Fruit fly (Drosophila melanogaster) whole organism, embryonic: ENCODE data around the gene Coa8.

Experiments
- Awh ChIP-seq: fragments of 200-800 bp; sonication (Bioruptor generic); IDR thresholded peaks from 2 replicates; pipeline ENCODE4, ENCODE4 v1.3.6; 2022; ENCODE audit warnings: missing biosample characterization, missing genetic modification characterization
- CG11456 ChIP-seq: fragments of 200-800 bp; sonication (Bioruptor generic); IDR thresholded peaks from 3 replicates; pipeline ENCODE4 v1.3.6; 2022; ENCODE audit warnings: missing biosample characterization, missing genetic modification characterization
- CG14667 ChIP-seq: fragments of 200-800 bp; sonication (Bioruptor generic); IDR thresholded peaks from 2 replicates; pipeline ENCODE4 v1.3.6; 2022; ENCODE audit warnings: missing biosample characterization, missing genetic modification characterization
- CG15269 ChIP-seq: fragments of 200-800 bp; sonication (Bioruptor generic); optimal IDR thresholded peaks from 2 replicates; lab custom pipeline; 2018; ENCODE audit warnings: missing biosample characterization, mild to moderate bottlenecking, missing genetic modification characterization, moderate library complexity
- CG16779 ChIP-seq: fragments of 200-800 bp; sonication (Bioruptor generic); IDR thresholded peaks from 2 replicates; pipeline ENCODE4 v1.3.6; 2022; ENCODE audit warnings: missing biosample characterization, missing genetic modification characterization
- CG17186 ChIP-seq: fragments of 200-800 bp; sonication (Bioruptor generic); optimal IDR thresholded peaks from 3 replicates; lab custom pipeline; 2017; ENCODE audit warnings: missing biosample characterization, missing genetic modification reagents, missing genetic modification characterization
- CG17328 ChIP-seq: fragments of 200-800 bp; sonication (Bioruptor generic); IDR thresholded peaks from 2 replicates; pipeline ENCODE4 v1.3.6; 2022; ENCODE audit warnings: missing biosample characterization, missing genetic modification characterization
- CG17385 ChIP-seq: fragments of 200-800 bp; sonication (Bioruptor generic); optimal IDR thresholded peaks from 3 replicates; lab custom pipeline; 2018; ENCODE audit warnings: missing biosample characterization, mild to moderate bottlenecking, missing genetic modification characterization
- CG1832 ChIP-seq: fragments of 200-800 bp; sonication (Bioruptor generic); optimal IDR thresholded peaks from 2 replicates; lab custom pipeline; 2017; ENCODE audit warnings: missing biosample characterization, mild to moderate bottlenecking, missing genetic modification characterization, inconsistent platforms
- CG2678 ChIP-seq: fragments of 200-800 bp; sonication (Bioruptor generic); optimal IDR thresholded peaks from 3 replicates; lab custom pipeline; 2019; ENCODE audit warnings: missing biosample characterization, mild to moderate bottlenecking, missing genetic modification characterization, moderate library complexity
- CG2712 ChIP-seq: fragments of 200-800 bp; optimal IDR thresholded peaks from 3 replicates; lab custom pipeline; 2019; ENCODE audit warnings: missing biosample characterization, mild to moderate bottlenecking, missing genetic modification characterization, moderate library complexity
- CG30431 ChIP-seq: fragments of 200-800 bp; sonication (Bioruptor generic); optimal IDR thresholded peaks from 2 replicates; lab custom pipeline; 2017; ENCODE audit warnings: missing biosample characterization, missing genetic modification characterization
- CG4730 ChIP-seq: fragments of 200-800 bp; sonication (Bioruptor generic); IDR thresholded peaks from 2 replicates; pipeline ENCODE4 v1.3.6; 2022; ENCODE audit warnings: missing biosample characterization, missing genetic modification characterization
- CG4820 ChIP-seq: fragments of 200-800 bp; sonication (Bioruptor generic); optimal IDR thresholded peaks from 3 replicates; lab custom pipeline; 2016; ENCODE audit warnings: missing biosample characterization, missing genetic modification characterization
- CG5953 ChIP-seq: fragments of 200-800 bp; sonication (Bioruptor generic); IDR thresholded peaks from 2 replicates; pipeline ENCODE4 v1.3.6; 2022; ENCODE audit warnings: missing biosample characterization, missing genetic modification characterization
- CG6175 ChIP-seq: fragments of 200-800 bp; sonication (Bioruptor generic); IDR thresholded peaks from 3 replicates; pipeline ENCODE4 v1.3.6; 2022; ENCODE audit warnings: missing biosample characterization, missing genetic modification characterization
- CG7372 ChIP-seq: fragments of 200-800 bp; sonication (Bioruptor generic); IDR thresholded peaks from 2 replicates; pipeline ENCODE4 v1.3.6; 2022; ENCODE audit warnings: missing biosample characterization, missing genetic modification characterization
- CG7987 ChIP-seq: fragments of 200-800 bp; sonication (Bioruptor generic); optimal IDR thresholded peaks from 2 replicates; lab custom pipeline; 2018; ENCODE audit warnings: missing biosample characterization, mild to moderate bottlenecking, missing genetic modification characterization, moderate library complexity
- CG9817 ChIP-seq: fragments of 200-800 bp; sonication (Bioruptor generic); optimal IDR thresholded peaks from 2 replicates; lab custom pipeline; 2018; ENCODE audit warnings: missing biosample characterization, mild to moderate bottlenecking, missing genetic modification characterization, moderate library complexity
- CHES-1-like ChIP-seq: fragments of 200-800 bp; sonication (Bioruptor generic); optimal IDR thresholded peaks from 2 replicates; lab custom pipeline; 2016; ENCODE audit warnings: missing biosample characterization, missing genetic modification characterization
- Dad ChIP-seq: fragments of 200-800 bp; sonication (Bioruptor generic); optimal IDR thresholded peaks from 3 replicates; lab custom pipeline; 2016; ENCODE audit warnings: missing biosample characterization, missing genetic modification characterization
- Dek ChIP-seq: fragments of 200-800 bp; sonication (Bioruptor generic); optimal IDR thresholded peaks from 3 replicates; lab custom pipeline; 2019; ENCODE audit warnings: missing biosample characterization, mild to moderate bottlenecking, missing genetic modification characterization, moderate library complexity
- Dfd ChIP-seq, 2 experiments: fragments of >200 bp; optimal IDR thresholded peaks; 2 replicates each; lab custom pipeline; 2017; ENCODE audit warnings: missing biosample characterization in 2 of 2, missing genetic modification characterization in 2 of 2
- Dip3 ChIP-seq: fragments of 200-800 bp; sonication (Bioruptor generic); optimal IDR thresholded peaks from 3 replicates; lab custom pipeline; 2016; ENCODE audit warnings: missing biosample characterization, missing genetic modification characterization
- Doc3 ChIP-seq: fragments of 200-800 bp; sonication (Bioruptor generic); IDR thresholded peaks from 3 replicates; pipeline ENCODE4 v1.3.6; 2022; ENCODE audit warnings: missing biosample characterization, missing genetic modification characterization; ENCODE audit not compliant: partially characterized antibody
- HLH3B ChIP-seq: fragments of 200-800 bp; sonication (Bioruptor generic); IDR thresholded peaks from 2 replicates; pipeline ENCODE4 v1.3.6; 2022; ENCODE audit warnings: missing biosample characterization, missing genetic modification characterization
- Hmr ChIP-seq: fragments of 200-800 bp; sonication (Bioruptor generic); optimal IDR thresholded peaks from 3 replicates; lab custom pipeline; 2017; ENCODE audit warnings: mild to moderate bottlenecking, missing biosample characterization, missing genetic modification reagents, missing genetic modification characterization
- Hsf ChIP-seq: fragments of 200-800 bp; sonication (Bioruptor generic); optimal IDR thresholded peaks from 3 replicates; lab custom pipeline; 2016; ENCODE audit warnings: missing biosample characterization, missing genetic modification characterization
- Oaz ChIP-seq: fragments of 200-800 bp; sonication (Bioruptor generic); IDR thresholded peaks from 2 replicates; pipeline ENCODE4 v1.3.6; 2022; ENCODE audit warnings: missing biosample characterization, missing genetic modification characterization
- PHDP ChIP-seq: fragments of 200-800 bp; sonication (Bioruptor generic); optimal IDR thresholded peaks from 3 replicates; lab custom pipeline; 2018; ENCODE audit warnings: missing biosample characterization, mild to moderate bottlenecking, missing genetic modification characterization, moderate library complexity
- Sox100B ChIP-seq: fragments of 200-800 bp; sonication (Bioruptor generic); optimal IDR thresholded peaks from 3 replicates; lab custom pipeline; 2018; ENCODE audit warnings: missing biosample characterization, mild to moderate bottlenecking, missing genetic modification characterization
- Stat92E ChIP-seq, 3 experiments: fragments of >200 bp in 2 of 3; fragments of 200-800 bp in 1 of 3; sonication (Bioruptor generic) in 1 of 3; optimal IDR thresholded peaks; 2 replicates each; lab custom pipeline; 2017 to 2019; ENCODE audit warnings: missing biosample characterization in 3 of 3, missing genetic modification characterization in 3 of 3, mild to moderate bottlenecking in 1 of 3, moderate library complexity in 1 of 3
- Trl ChIP-seq, 3 experiments: fragments of >200 bp in 2 of 3; fragments of 200-800 bp in 1 of 3; sonication (Bioruptor generic) in 1 of 3; optimal IDR thresholded peaks; 2 replicates in 1 of 3; 3 replicates in 2 of 3; lab custom pipeline; 2016 to 2017; ENCODE audit warnings: missing biosample characterization in 1 of 3, missing genetic modification characterization in 1 of 3
- cato ChIP-seq: fragments of 200-800 bp; sonication (Bioruptor generic); optimal IDR thresholded peaks from 2 replicates; lab custom pipeline; 2016; ENCODE audit warnings: missing biosample characterization, missing genetic modification characterization, borderline replicate concordance
- caup ChIP-seq: fragments of 200-800 bp; sonication (Bioruptor generic); optimal IDR thresholded peaks from 3 replicates; lab custom pipeline; 2017; ENCODE audit warnings: missing biosample characterization, mild to moderate bottlenecking, missing genetic modification characterization, moderate library complexity; ENCODE audit not compliant: severe bottlenecking
- corto ChIP-seq: fragments of 200-800 bp; sonication (Bioruptor generic); optimal IDR thresholded peaks from 2 replicates; lab custom pipeline; 2016; ENCODE audit warnings: missing biosample characterization, mild to moderate bottlenecking, missing genetic modification characterization, moderate library complexity
- croc ChIP-seq: fragments of 200-800 bp; sonication (Bioruptor generic); conservative IDR thresholded peaks from 3 replicates; pipeline ENCODE4 v1.3.6; 2022; ENCODE audit warnings: missing biosample characterization, missing genetic modification characterization
- crol ChIP-seq: fragments of 200-800 bp; sonication (Bioruptor generic); IDR thresholded peaks from 2 replicates; pipeline ENCODE4 v1.3.6; 2022; ENCODE audit warnings: missing biosample characterization, missing genetic modification characterization
- dimm ChIP-seq: fragments of 200-800 bp; sonication (Bioruptor generic); IDR thresholded peaks from 2 replicates; pipeline ENCODE4 v1.3.6; 2022; ENCODE audit warnings: missing biosample characterization, missing genetic modification characterization
- gcm2 ChIP-seq: fragments of 200-800 bp; sonication (Bioruptor generic); optimal IDR thresholded peaks from 2 replicates; lab custom pipeline; 2016; ENCODE audit warnings: missing biosample characterization, missing genetic modification characterization
- kah ChIP-seq: fragments of 200-800 bp; sonication (Bioruptor generic); optimal IDR thresholded peaks from 2 replicates; lab custom pipeline; 2018; ENCODE audit warnings: missing biosample characterization, mild to moderate bottlenecking, missing genetic modification characterization
- lbe ChIP-seq: fragments of 200-800 bp; sonication (Bioruptor generic); optimal IDR thresholded peaks from 2 replicates; lab custom pipeline; 2016; ENCODE audit warnings: missing biosample characterization, mild to moderate bottlenecking, missing genetic modification characterization
- lilli ChIP-seq: fragments of 200-800 bp; sonication (Bioruptor generic); optimal IDR thresholded peaks from 3 replicates; lab custom pipeline; 2016; ENCODE audit warnings: missing biosample characterization, missing genetic modification characterization
- lola ChIP-seq, 3 experiments: fragments of >200 bp in 2 of 3; fragments of 200-800 bp in 1 of 3; sonication (Bioruptor generic) in 1 of 3; optimal IDR thresholded peaks; 2 replicates each; lab custom pipeline; 2017 to 2019; ENCODE audit warnings: missing biosample characterization in 3 of 3, missing genetic modification characterization in 3 of 3, mild to moderate bottlenecking in 1 of 3, moderate library complexity in 1 of 3
- lov ChIP-seq, 2 experiments: fragments of 200-800 bp in 1 of 2; fragments of >200 bp in 1 of 2; sonication (Bioruptor generic) in 1 of 2; IDR thresholded peaks in 1 of 2; optimal IDR thresholded peaks in 1 of 2; 2 replicates in 1 of 2; 3 replicates in 1 of 2; pipeline versions ENCODE4 v1.3.6 to Lab custom; 2017 to 2022; ENCODE audit warnings: missing biosample characterization in 1 of 2, missing genetic modification characterization in 1 of 2
- nau ChIP-seq: fragments of 200-800 bp; sonication (Bioruptor generic); optimal IDR thresholded peaks from 3 replicates; lab custom pipeline; 2017; ENCODE audit warnings: missing biosample characterization, mild to moderate bottlenecking, missing genetic modification characterization, missing genetic modification reagents
- otp ChIP-seq: fragments of 200-800 bp; sonication (Bioruptor generic); IDR thresholded peaks from 3 replicates; pipeline ENCODE4, ENCODE4 v1.3.6; 2022; ENCODE audit warnings: missing biosample characterization, missing genetic modification characterization
- pb ChIP-seq: fragments of 200-800 bp; sonication (Bioruptor generic); optimal IDR thresholded peaks from 3 replicates; lab custom pipeline; 2016; ENCODE audit warnings: missing biosample characterization, missing genetic modification characterization
- tio ChIP-seq: fragments of 200-800 bp; sonication (Bioruptor generic); optimal IDR thresholded peaks from 2 replicates; lab custom pipeline; 2017; ENCODE audit warnings: missing biosample characterization, missing genetic modification characterization, inconsistent platforms

Coa8 gene

dm6 chrX:1854070-1854469, 26.0 kb upstream of the Coa8 start (continued):
- TF ChIP-seq CG2712 (tag; lab: Kevin White, UChicago), result no peak
- TF ChIP-seq Stat92E (GFP tag; optimal IDR thresholded peaks at IDR 0.05; lab: Kevin White, UChicago), result no peak
- no peak for TF ChIP-seq kah (GFP tag; lab: Kevin White, UChicago)
- TF ChIP-seq Dad (GFP tag; lab: Kevin White, UChicago), result peak; percentile 15
- peak; percentile 59; the same call in 1 of the 3 replicates for TF ChIP-seq otp
- peak; percentile 70 for TF ChIP-seq CHES-1-like (GFP tag; lab: Kevin White, UChicago)
- peak; percentile 79 for TF ChIP-seq Awh (GFP tag; lab: Robert Waterston, UW)
- peak; percentile 74; the same call in 1 of the 2 replicates for TF ChIP-seq HLH3B
- TF ChIP-seq caup (GFP tag; lab: Kevin White, UChicago), result peak; percentile 95
- TF ChIP-seq CG14667 (GFP tag; lab: Robert Waterston, UW), result no peak
- TF ChIP-seq lbe (GFP tag; lab: Kevin White, UChicago), result peak; percentile 36
- peak; percentile 57 for TF ChIP-seq pb (GFP tag; lab: Kevin White, UChicago)
- peak; percentile 48 for TF ChIP-seq gcm2 (GFP tag; lab: Kevin White, UChicago)
- peak; percentile 83 for TF ChIP-seq nau
- peak; percentile 40 for TF ChIP-seq CG9817 (tag; lab: Kevin White, UChicago)
- no peak for TF ChIP-seq crol (GFP tag; lab: Robert Waterston, UW)
- TF ChIP-seq Oaz (GFP tag; lab: Robert Waterston, UW), result no peak
- peak; percentile 30 for TF ChIP-seq CG1832 (GFP tag; lab: Kevin White, UChicago)
- TF ChIP-seq CG30431, result no peak
- TF ChIP-seq Hmr (GFP tag; lab: Kevin White, UChicago), result peak; percentile 95
- no peak for TF ChIP-seq lov (optimal IDR thresholded peaks at IDR 0.05; lab: Kevin White, UChicago)
- TF ChIP-seq lov (GFP tag; IDR thresholded peaks at IDR 0.05; lab: Robert Waterston, UW), result 0 out of 3 replicates have a peak, but pooled peaks have one; percentile 44
- TF ChIP-seq Dek (tag; lab: Kevin White, UChicago), result peak; percentile 77
- TF ChIP-seq Sox100B (GFP tag; lab: Kevin White, UChicago), result peak; percentile 22
- TF ChIP-seq CG2678, result peak; percentile 79
- peak; percentile 11 for TF ChIP-seq tio (GFP tag; lab: Kevin White, UChicago)
- no peak for TF ChIP-seq croc
- no peak for TF ChIP-seq Hsf (GFP tag; lab: Kevin White, UChicago)
- peak; percentile 56 for TF ChIP-seq CG17385 (GFP tag; lab: Kevin White, UChicago)
- TF ChIP-seq cato (GFP tag; lab: Kevin White, UChicago), result no peak
- TF ChIP-seq CG6175, result peak; percentile 56; the same call in 1 of the 3 replicates
- TF ChIP-seq CG11456, result peak; percentile 81
- TF ChIP-seq corto (GFP tag; lab: Kevin White, UChicago), result no peak
- TF ChIP-seq lilli (GFP tag; lab: Kevin White, UChicago), result peak; percentile 43
- TF ChIP-seq PHDP (tag; lab: Kevin White, UChicago), result peak; percentile 58
- no peak for TF ChIP-seq CG17186
- TF ChIP-seq Trl (optimal IDR thresholded peaks at IDR 0.05; lab: Kevin White, UChicago), result no peak
- peak; percentile 80 for TF ChIP-seq Trl (GFP tag; optimal IDR thresholded peaks at IDR 0.05; lab: Kevin White, UChicago)
- TF ChIP-seq Dip3, result peak; percentile 16
- TF ChIP-seq CG17328 (GFP tag; lab: Robert Waterston, UW), result no peak
- no peak for TF ChIP-seq Doc3 (GFP tag; lab: Robert Waterston, UW)
- peak; percentile 65; the same call in 1 of the 2 replicates for TF ChIP-seq CG16779 (GFP tag; lab: Robert Waterston, UW)
- peak; percentile 51; the same call in 1 of the 2 replicates for TF ChIP-seq CG5953 (GFP tag; lab: Robert Waterston, UW)
- TF ChIP-seq lola (GFP tag; optimal IDR thresholded peaks at IDR 0.05; lab: Kevin White, UChicago), result no peak
- TF ChIP-seq dimm, result peak; percentile 43; the same call in 1 of the 2 replicates
- no peak for TF ChIP-seq CG4820
- no peak for TF ChIP-seq Dfd (GFP tag; optimal IDR thresholded peaks at IDR 0.05; lab: Kevin White, UChicago)
- peak; percentile 86 for TF ChIP-seq CG7987 (GFP tag; lab: Kevin White, UChicago)
- 0 out of 2 replicates have a peak, but pooled peaks have one; percentile 14 for TF ChIP-seq CG7372
- peak; percentile 64 for TF ChIP-seq CG15269
- TF ChIP-seq CG4730, result no peak
